Fruit fly (Drosophila melanogaster): ENCODE measurements around the gene ntc.

ntc gene

dm6 chr3L:3771406-3771935 is 34.8 kb downstream of the ntc start (continued):
- no peak for TF ChIP-seq lov (optimal IDR thresholded peaks at IDR 0.05)
- 0 out of 3 replicates have a peak, but pooled peaks have one; percentile 19 for TF ChIP-seq lov (GFP tag; IDR thresholded peaks at IDR 0.05)
- TF ChIP-seq CG11560 (tag; IDR thresholded peaks at IDR 0.05) = peak; percentile 55; the same call in 2 of the 3 replicates
- TF ChIP-seq CG32772 (GFP tag; IDR thresholded peaks at IDR 0.05) = peak; percentile 71
- peak; percentile 22 for TF ChIP-seq Hsf (GFP tag; optimal IDR thresholded peaks at IDR 0.05)
- peak; percentile 9 for TF ChIP-seq CG5180 (GFP tag; optimal IDR thresholded peaks at IDR 0.05)
- peak in 1 of 2 experiments; percentile 38 for TF ChIP-seq Eip74EF (GFP tag; optimal IDR thresholded peaks at IDR 0.05)
- peak; percentile 78 for TF ChIP-seq CG7556 (GFP tag; optimal IDR thresholded peaks at IDR 0.05)
- peak; percentile 57 for TF ChIP-seq Chrac-16 (GFP tag; optimal IDR thresholded peaks at IDR 0.05)
- TF ChIP-seq sima (GFP tag; optimal IDR thresholded peaks at IDR 0.05) = no peak
- no peak for TF ChIP-seq bowl (GFP tag; IDR thresholded peaks at IDR 0.05)
- TF ChIP-seq CG17186 (GFP tag; optimal IDR thresholded peaks at IDR 0.05) = no peak
- peak; percentile 15 for TF ChIP-seq Jarid2 (GFP tag; optimal IDR thresholded peaks at IDR 0.05)
- TF ChIP-seq disco-r (GFP tag; optimal IDR thresholded peaks at IDR 0.05) = no peak
- TF ChIP-seq inv (GFP tag; IDR thresholded peaks at IDR 0.05; ENCODE audit: partially characterized antibody) = no peak
- TF ChIP-seq sisA (GFP tag; IDR thresholded peaks at IDR 0.05) = peak; percentile 76
- no peak for TF ChIP-seq gcm2 (GFP tag; optimal IDR thresholded peaks at IDR 0.05)
- no peak for TF ChIP-seq HLHmδ (GFP tag; optimal IDR thresholded peaks at IDR 0.05)
- no peak for TF ChIP-seq vnd (GFP tag; IDR thresholded peaks at IDR 0.05; ENCODE audit: partially characterized antibody)
- peak; percentile 91 for TF ChIP-seq Ptx1 (GFP tag; IDR thresholded peaks at IDR 0.05)
- peak; percentile 4 for TF ChIP-seq trh (GFP tag; optimal IDR thresholded peaks at IDR 0.05)
- peak; percentile 69 for TF ChIP-seq esg (GFP tag; conservative IDR thresholded peaks at IDR 0.05)
- peak; percentile 59 for TF ChIP-seq Abd-B (GFP tag; optimal IDR thresholded peaks at IDR 0.05)
- peak; percentile 60 for TF ChIP-seq Hr3 (GFP tag; optimal IDR thresholded peaks at IDR 0.05)
- peak; percentile 67 for TF ChIP-seq wdn (GFP tag; IDR thresholded peaks at IDR 0.05)
- no peak for TF ChIP-seq CG1647 (GFP tag; optimal IDR thresholded peaks at IDR 0.05)
- peak; percentile 74; the same call in 2 of the 3 replicates for TF ChIP-seq ase (GFP tag; IDR thresholded peaks at IDR 0.05)
- TF ChIP-seq CG6689 (GFP tag; IDR thresholded peaks at IDR 0.05) = peak; percentile 84
- peak; percentile 46; the same call in 2 of the 3 replicates for TF ChIP-seq CG17361 (GFP tag; IDR thresholded peaks at IDR 0.05)
- peak; percentile 71 for TF ChIP-seq CG6854 (GFP tag; optimal IDR thresholded peaks at IDR 0.05)
- peak; percentile 84 for TF ChIP-seq Nf-YA (GFP tag; IDR thresholded peaks at IDR 0.05)
- TF ChIP-seq Xrp1 (GFP tag; IDR thresholded peaks at IDR 0.05) = peak; percentile 73
- TF ChIP-seq Fer3 (tag; optimal IDR thresholded peaks at IDR 0.05) = peak; percentile 85
- TF ChIP-seq CG18599 (GFP tag; optimal IDR thresholded peaks at IDR 0.05) = peak; percentile 82
- TF ChIP-seq HHEX (GFP tag; optimal IDR thresholded peaks at IDR 0.05) = peak; percentile 63
- peak; percentile 75 for TF ChIP-seq CG32767 (GFP tag; IDR thresholded peaks at IDR 0.05)
- peak; percentile 70 for TF ChIP-seq CG10209 (GFP tag; optimal IDR thresholded peaks at IDR 0.05)
- peak; percentile 52; the same call in 1 of the 2 replicates for TF ChIP-seq ro (GFP tag; IDR thresholded peaks at IDR 0.05)
- TF ChIP-seq CG8281 (tag; optimal IDR thresholded peaks at IDR 0.05) = peak; percentile 25
- TF ChIP-seq Sry-δ (GFP tag; optimal IDR thresholded peaks at IDR 0.05) = no peak
- TF ChIP-seq nau (GFP tag; optimal IDR thresholded peaks at IDR 0.05) = peak; percentile 35
- no peak for TF ChIP-seq CG6254 (GFP tag; optimal IDR thresholded peaks at IDR 0.05)
- peak; percentile 74 for TF ChIP-seq caup (GFP tag; optimal IDR thresholded peaks at IDR 0.05; ENCODE audit: severe bottlenecking)
- TF ChIP-seq CG13775 (GFP tag; optimal IDR thresholded peaks at IDR 0.05) = peak; percentile 64
- no peak for TF ChIP-seq cwo (GFP tag; optimal IDR thresholded peaks at IDR 0.05)
- no peak for TF ChIP-seq da (GFP tag; optimal IDR thresholded peaks at IDR 0.05)
- TF ChIP-seq mirr (GFP tag; optimal IDR thresholded peaks at IDR 0.05) = peak; percentile 11
- peak; percentile 73 for TF ChIP-seq ap (GFP tag; IDR thresholded peaks at IDR 0.05)
- no peak for TF ChIP-seq CG4282 (GFP tag; optimal IDR thresholded peaks at IDR 0.05)
- TF ChIP-seq wek (GFP tag; optimal IDR thresholded peaks at IDR 0.05) = no peak
